Fruit fly (Drosophila melanogaster) whole organism, embryonic: ENCODE measurements around the gene SPARC.

Experiments used
- CG10267 ChIP-seq: fragments of 200-800 bp; sonication (Bioruptor generic); optimal IDR thresholded peaks from 2 replicates; lab custom pipeline; 2018; ENCODE audit warnings: missing biosample characterization, mild to moderate bottlenecking, missing genetic modification characterization, moderate library complexity
- CG10321 ChIP-seq: fragments of 200-800 bp; sonication (Bioruptor generic); IDR thresholded peaks from 2 replicates; pipeline ENCODE4 v1.3.6; 2022; ENCODE audit warnings: missing biosample characterization, missing genetic modification characterization
- CG12219 ChIP-seq: fragments of 200-800 bp; sonication (Bioruptor generic); optimal IDR thresholded peaks from 3 replicates; lab custom pipeline; 2018; ENCODE audit warnings: missing biosample characterization, mild to moderate bottlenecking, missing genetic modification characterization
- CG12236 ChIP-seq: fragments of 200-800 bp; sonication (Bioruptor generic); optimal IDR thresholded peaks from 2 replicates; lab custom pipeline; 2016; ENCODE audit warnings: missing biosample characterization, missing genetic modification characterization
- CG12744 ChIP-seq: fragments of 200-800 bp; sonication (Bioruptor generic); optimal IDR thresholded peaks from 2 replicates; lab custom pipeline; 2016; ENCODE audit warnings: missing biosample characterization, missing genetic modification characterization
- CG12769 ChIP-seq: fragments of 200-800 bp; sonication (Bioruptor generic); optimal IDR thresholded peaks from 2 replicates; lab custom pipeline; 2019; ENCODE audit warnings: missing biosample characterization, mild to moderate bottlenecking, missing genetic modification characterization, moderate library complexity
- CG13424 ChIP-seq: fragments of 200-800 bp; sonication (Bioruptor generic); optimal IDR thresholded peaks from 2 replicates; lab custom pipeline; 2019; ENCODE audit warnings: missing biosample characterization, mild to moderate bottlenecking, missing genetic modification characterization, moderate library complexity
- CG1647 ChIP-seq: fragments of 200-800 bp; sonication (Bioruptor generic); optimal IDR thresholded peaks from 3 replicates; lab custom pipeline; 2016; ENCODE audit warnings: missing biosample characterization, missing genetic modification characterization
- CG17612 ChIP-seq: fragments of 200-800 bp; sonication (Bioruptor generic); IDR thresholded peaks from 2 replicates; pipeline ENCODE4 v1.3.6; 2022; ENCODE audit warnings: missing biosample characterization, missing genetic modification characterization
- CG2678 ChIP-seq: fragments of 200-800 bp; sonication (Bioruptor generic); optimal IDR thresholded peaks from 3 replicates; lab custom pipeline; 2019; ENCODE audit warnings: missing biosample characterization, mild to moderate bottlenecking, missing genetic modification characterization, moderate library complexity
- CG3838 ChIP-seq: fragments of 200-800 bp; sonication (Bioruptor generic); optimal IDR thresholded peaks from 3 replicates; lab custom pipeline; 2016; ENCODE audit warnings: missing biosample characterization, missing genetic modification characterization
- CG3847 ChIP-seq: fragments of 200-800 bp; sonication (Bioruptor generic); IDR thresholded peaks from 2 replicates; pipeline ENCODE4 v1.3.6; 2022; ENCODE audit warnings: missing biosample characterization, missing genetic modification characterization
- CG7556 ChIP-seq: fragments of 200-800 bp; sonication (Bioruptor generic); optimal IDR thresholded peaks from 2 replicates; lab custom pipeline; 2017; ENCODE audit warnings: missing biosample characterization, mild to moderate bottlenecking, missing genetic modification characterization
- CG7928 ChIP-seq: fragments of 200-800 bp; sonication (Bioruptor generic); optimal IDR thresholded peaks from 2 replicates; lab custom pipeline; 2017; ENCODE audit warnings: missing biosample characterization, mild to moderate bottlenecking, missing genetic modification characterization
- CG8924 ChIP-seq: fragments of 200-800 bp; optimal IDR thresholded peaks from 3 replicates; lab custom pipeline; 2019; ENCODE audit warnings: missing biosample characterization, mild to moderate bottlenecking, missing genetic modification characterization, moderate library complexity
- CG8944 ChIP-seq: fragments of 200-800 bp; sonication (Bioruptor generic); optimal IDR thresholded peaks from 3 replicates; lab custom pipeline; 2016; ENCODE audit warnings: missing biosample characterization, missing genetic modification characterization
- CG9727 ChIP-seq: fragments of 200-800 bp; sonication (Bioruptor generic); optimal IDR thresholded peaks from 3 replicates; lab custom pipeline; 2017; ENCODE audit warnings: missing biosample characterization, mild to moderate bottlenecking, missing genetic modification characterization
- Chrac-16 ChIP-seq: fragments of 200-800 bp; sonication (Bioruptor generic); optimal IDR thresholded peaks from 3 replicates; lab custom pipeline; 2016; ENCODE audit warnings: missing biosample characterization, missing genetic modification characterization
- Dad ChIP-seq: fragments of 200-800 bp; sonication (Bioruptor generic); optimal IDR thresholded peaks from 3 replicates; lab custom pipeline; 2016; ENCODE audit warnings: missing biosample characterization, missing genetic modification characterization
- Dip2 ChIP-seq: fragments of 200-800 bp; sonication (Bioruptor generic); IDR thresholded peaks from 2 replicates; pipeline ENCODE4 v1.3.6; 2022; ENCODE audit warnings: missing biosample characterization, missing genetic modification characterization
- Doc2 ChIP-seq: fragments of 200-800 bp; sonication (Bioruptor generic); IDR thresholded peaks from 2 replicates; pipeline ENCODE4 v1.3.6; 2022; ENCODE audit warnings: missing biosample characterization, missing genetic modification characterization
- Doc3 ChIP-seq: fragments of 200-800 bp; sonication (Bioruptor generic); IDR thresholded peaks from 3 replicates; pipeline ENCODE4 v1.3.6; 2022; ENCODE audit warnings: missing biosample characterization, missing genetic modification characterization; ENCODE audit not compliant: partially characterized antibody
- Eip74EF ChIP-seq, 2 experiments: fragments of 200-800 bp in 1 of 2; fragments of >200 bp in 1 of 2; sonication (Bioruptor generic) in 1 of 2; optimal IDR thresholded peaks; 2 replicates each; lab custom pipeline; 2017 to 2019; ENCODE audit warnings: missing biosample characterization in 2 of 2, missing genetic modification characterization in 2 of 2, mild to moderate bottlenecking in 1 of 2, moderate library complexity in 1 of 2
- Fer1 ChIP-seq: fragments of 200-800 bp; sonication (Bioruptor generic); optimal IDR thresholded peaks from 2 replicates; lab custom pipeline; 2017; ENCODE audit warnings: missing biosample characterization, mild to moderate bottlenecking, missing genetic modification characterization
- HmgZ ChIP-seq: fragments of 200-800 bp; sonication (Bioruptor generic); optimal IDR thresholded peaks from 2 replicates; lab custom pipeline; 2018; ENCODE audit warnings: missing biosample characterization, mild to moderate bottlenecking, missing genetic modification characterization
- Hr51 ChIP-seq, 2 experiments: fragments of 200-800 bp; sonication (Bioruptor generic); optimal IDR thresholded peaks; 2 replicates in 1 of 2; 3 replicates in 1 of 2; lab custom pipeline; 2016 to 2018; ENCODE audit warnings: missing biosample characterization in 2 of 2, missing genetic modification characterization in 2 of 2, mild to moderate bottlenecking in 1 of 2, moderate library complexity in 1 of 2
- NFAT ChIP-seq: fragments of 200-800 bp; sonication (Bioruptor generic); IDR thresholded peaks from 2 replicates; pipeline ENCODE4 v1.3.6; 2022; ENCODE audit warnings: missing biosample characterization, missing genetic modification characterization
- Opbp ChIP-seq: fragments of 200-800 bp; sonication (Bioruptor generic); IDR thresholded peaks from 3 replicates; pipeline ENCODE4 v1.3.6; 2022; ENCODE audit warnings: missing biosample characterization, missing genetic modification characterization; ENCODE audit not compliant: partially characterized antibody
- Scr ChIP-seq: fragments of 200-800 bp; sonication (Bioruptor generic); IDR thresholded peaks from 2 replicates; pipeline ENCODE4 v1.3.6; 2022; ENCODE audit warnings: missing biosample characterization, missing genetic modification characterization; ENCODE audit not compliant: partially characterized antibody
- Xbp1 ChIP-seq: fragments of 200-800 bp; sonication (Bioruptor generic); optimal IDR thresholded peaks from 3 replicates; lab custom pipeline; 2016; ENCODE audit warnings: missing biosample characterization, mild to moderate bottlenecking, missing genetic modification characterization
- amos ChIP-seq: fragments of 200-800 bp; sonication (Bioruptor generic); IDR thresholded peaks from 2 replicates; pipeline ENCODE4 v1.3.6; 2022; ENCODE audit warnings: missing biosample characterization, missing genetic modification characterization; ENCODE audit not compliant: partially characterized antibody
- bab2 ChIP-seq: fragments of 200-800 bp; sonication (Bioruptor generic); optimal IDR thresholded peaks from 2 replicates; lab custom pipeline; 2016; ENCODE audit warnings: missing biosample characterization, missing genetic modification characterization
- dmrt11E ChIP-seq: fragments of 200-800 bp; sonication (Bioruptor generic); optimal IDR thresholded peaks from 3 replicates; lab custom pipeline; 2018; ENCODE audit warnings: missing biosample characterization, mild to moderate bottlenecking, missing genetic modification characterization, moderate library complexity
- dmrt99B ChIP-seq: fragments of 200-800 bp; sonication (Bioruptor generic); optimal IDR thresholded peaks from 2 replicates; lab custom pipeline; 2018; ENCODE audit warnings: missing biosample characterization, mild to moderate bottlenecking, missing genetic modification characterization, moderate library complexity
- dpn ChIP-seq, 2 experiments: fragments of 200-800 bp; sonication (Bioruptor generic); optimal IDR thresholded peaks; 3 replicates each; lab custom pipeline; 2016; ENCODE audit warnings: missing biosample characterization in 2 of 2, missing genetic modification characterization in 2 of 2
- fd3F ChIP-seq: fragments of 200-800 bp; sonication (Bioruptor generic); optimal IDR thresholded peaks from 2 replicates; lab custom pipeline; 2018; ENCODE audit warnings: missing biosample characterization, mild to moderate bottlenecking, missing genetic modification characterization, moderate library complexity
- grau ChIP-seq: fragments of 200-800 bp; optimal IDR thresholded peaks from 3 replicates; lab custom pipeline; 2019; ENCODE audit warnings: missing biosample characterization, mild to moderate bottlenecking, missing genetic modification characterization, moderate library complexity
- her ChIP-seq: fragments of 200-800 bp; sonication (Bioruptor generic); optimal IDR thresholded peaks from 2 replicates; lab custom pipeline; 2016; ENCODE audit warnings: missing biosample characterization, missing genetic modification characterization
- insv ChIP-seq, 2 experiments: fragments of 200-800 bp; sonication (Bioruptor generic); optimal IDR thresholded peaks; 3 replicates each; lab custom pipeline; 2016 to 2018; ENCODE audit warnings: missing biosample characterization in 2 of 2, missing genetic modification characterization in 2 of 2
- jigr1 ChIP-seq: fragments of 200-800 bp; sonication (Bioruptor generic); IDR thresholded peaks from 3 replicates; pipeline ENCODE4 v1.3.6; 2022; ENCODE audit warnings: missing biosample characterization, missing genetic modification characterization
- kay ChIP-seq: fragments of 200-800 bp; sonication (Bioruptor generic); optimal IDR thresholded peaks from 2 replicates; lab custom pipeline; 2016; ENCODE audit warnings: missing biosample characterization, missing genetic modification characterization
- lola ChIP-seq, 3 experiments: fragments of >200 bp in 2 of 3; fragments of 200-800 bp in 1 of 3; sonication (Bioruptor generic) in 1 of 3; optimal IDR thresholded peaks; 2 replicates each; lab custom pipeline; 2017 to 2019; ENCODE audit warnings: missing biosample characterization in 3 of 3, missing genetic modification characterization in 3 of 3, mild to moderate bottlenecking in 1 of 3, moderate library complexity in 1 of 3
- mam ChIP-seq: fragments of 200-800 bp; sonication (Bioruptor generic); optimal IDR thresholded peaks from 3 replicates; lab custom pipeline; 2016; ENCODE audit warnings: missing biosample characterization, missing genetic modification characterization
- nom ChIP-seq: fragments of 200-800 bp; sonication (Bioruptor generic); optimal IDR thresholded peaks from 2 replicates; lab custom pipeline; 2017; ENCODE audit warnings: missing biosample characterization, missing genetic modification characterization, mild to moderate bottlenecking, moderate library complexity, missing genetic modification reagents
- pfk ChIP-seq: fragments of 200-800 bp; sonication (Bioruptor generic); optimal IDR thresholded peaks from 2 replicates; lab custom pipeline; 2018; ENCODE audit warnings: missing biosample characterization, mild to moderate bottlenecking, missing genetic modification characterization, moderate library complexity
- sens ChIP-seq: fragments of 200-800 bp; sonication (Bioruptor generic); peaks from one replicate; lab custom pipeline; 2016; ENCODE audit warnings: missing biosample characterization, missing genetic modification characterization
- so ChIP-seq: fragments of 200-800 bp; sonication (Bioruptor generic); IDR thresholded peaks from 3 replicates; pipeline ENCODE4 v1.3.6; 2022; ENCODE audit warnings: missing biosample characterization, missing genetic modification characterization
- tgo ChIP-seq: fragments of 200-800 bp; sonication (Bioruptor generic); IDR thresholded peaks from 3 replicates; pipeline ENCODE4 v1.3.6; 2022; ENCODE audit warnings: missing biosample characterization, missing genetic modification characterization
- tll ChIP-seq, 2 experiments: fragments of 200-800 bp in 1 of 2; fragments of >200 bp in 1 of 2; sonication (Bioruptor generic) in 1 of 2; optimal IDR thresholded peaks; 2 replicates each; lab custom pipeline; 2017 to 2019; ENCODE audit warnings: missing biosample characterization in 2 of 2, missing genetic modification characterization in 2 of 2, mild to moderate bottlenecking in 1 of 2, moderate library complexity in 1 of 2

Gene SPARC

DNA sequence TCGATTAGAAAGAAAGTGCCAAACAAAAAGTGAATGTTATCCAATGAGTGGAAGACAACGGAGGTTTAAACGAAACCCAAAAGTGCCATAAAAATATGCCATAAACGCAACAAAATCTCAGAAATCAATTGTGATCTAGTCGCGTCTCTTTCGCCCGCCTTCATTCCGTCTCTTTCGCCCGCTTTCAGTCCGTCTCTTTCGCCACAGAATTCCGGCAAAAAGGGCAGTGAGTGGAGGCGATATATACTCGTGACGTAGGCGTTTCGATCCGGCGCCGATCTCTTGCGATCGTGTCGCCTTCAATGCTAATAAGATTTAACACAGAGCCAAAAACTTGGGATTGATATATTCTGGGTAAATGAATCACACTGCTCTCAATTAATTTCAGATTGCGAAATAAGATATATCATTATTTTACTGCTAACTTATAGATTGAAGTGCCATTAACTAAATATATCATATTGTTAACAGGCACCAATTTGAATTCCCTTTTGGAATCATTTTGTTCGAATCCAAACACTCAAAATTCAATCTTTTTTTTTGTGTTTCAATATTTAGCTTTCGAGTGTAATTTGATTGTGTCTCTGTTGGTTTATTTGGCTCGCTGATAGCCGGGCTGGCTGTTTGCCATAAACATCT is 16.4 kb upstream of the SPARC start (continued):
- no peak for TF ChIP-seq tll (GFP tag; optimal IDR thresholded peaks at IDR 0.05; lab: Kevin White, UChicago)
- TF ChIP-seq CG3847 (GFP tag; lab: Robert Waterston, UW) = peak; percentile 41
- TF ChIP-seq nom (GFP tag; lab: Kevin White, UChicago) = no peak
- peak; percentile 65 for TF ChIP-seq grau (tag; lab: Kevin White, UChicago)
- peak; percentile 32 for TF ChIP-seq CG10267 (tag; lab: Kevin White, UChicago)
- no peak for TF ChIP-seq Doc3 (GFP tag; lab: Robert Waterston, UW)
- TF ChIP-seq jigr1 (GFP tag; lab: Robert Waterston, UW) = no peak
- TF ChIP-seq pfk (GFP tag; lab: Kevin White, UChicago) = no peak
- peak; percentile 58 for TF ChIP-seq CG7556 (GFP tag; lab: Kevin White, UChicago)
- TF ChIP-seq NFAT = no peak
- TF ChIP-seq kay (GFP tag; lab: Kevin White, UChicago) = peak; percentile 11
- TF ChIP-seq bab2 (GFP tag; lab: Kevin White, UChicago) = peak; percentile 50
- TF ChIP-seq CG12744 = peak; percentile 40
- TF ChIP-seq dmrt11E (tag; lab: Kevin White, UChicago) = no peak
- peak; percentile 9 for TF ChIP-seq CG12236
- TF ChIP-seq fd3F = peak; percentile 42
- peak; percentile 27 for TF ChIP-seq CG12769 (tag; lab: Kevin White, UChicago)
- TF ChIP-seq insv (GFP tag; optimal IDR thresholded peaks at IDR 0.05; lab: Kevin White, UChicago) = no peak
- TF ChIP-seq lola (GFP tag; optimal IDR thresholded peaks at IDR 0.05; lab: Kevin White, UChicago) = peak in 1 of 3 experiments; percentile 4
- TF ChIP-seq Chrac-16 (GFP tag; lab: Kevin White, UChicago) = peak; percentile 13
- TF ChIP-seq dpn (GFP tag; optimal IDR thresholded peaks at IDR 0.05; lab: Kevin White, UChicago) = peak; percentile 48 to 56
- TF ChIP-seq CG2678 = peak; percentile 80
- peak; percentile 69 for TF ChIP-seq CG13424 (tag; lab: Kevin White, UChicago)
- TF ChIP-seq CG1647 (GFP tag; lab: Kevin White, UChicago) = no peak
- no peak for TF ChIP-seq CG3838 (GFP tag; lab: Kevin White, UChicago)
- no peak for TF ChIP-seq Dip2 (GFP tag; lab: Robert Waterston, UW)
- no peak for TF ChIP-seq amos (GFP tag; lab: Robert Waterston, UW)
- TF ChIP-seq CG10321 (GFP tag; lab: Robert Waterston, UW) = peak; percentile 82
- TF ChIP-seq Doc2 (GFP tag; lab: Robert Waterston, UW) = no peak
- TF ChIP-seq Xbp1 (GFP tag; lab: Kevin White, UChicago) = peak; percentile 51
- TF ChIP-seq CG8924 (tag; lab: Kevin White, UChicago) = peak; percentile 37
- peak; percentile 42; the same call in 1 of the 3 replicates for TF ChIP-seq so (GFP tag; lab: Robert Waterston, UW)
- no peak for TF ChIP-seq Scr (GFP tag; lab: Robert Waterston, UW)
- TF ChIP-seq her = no peak
- TF ChIP-seq HmgZ (tag; lab: Kevin White, UChicago) = peak; percentile 12
- no peak for TF ChIP-seq Opbp (GFP tag; lab: Robert Waterston, UW)
- TF ChIP-seq CG8944 (GFP tag; lab: Kevin White, UChicago) = no peak
- peak; percentile 67 for TF ChIP-seq dmrt99B (tag; lab: Kevin White, UChicago)
- TF ChIP-seq tgo (GFP tag; lab: Robert Waterston, UW) = peak; percentile 57; the same call in 2 of the 3 replicates
- TF ChIP-seq Eip74EF (GFP tag; optimal IDR thresholded peaks at IDR 0.05; lab: Kevin White, UChicago) = peak in 1 of 2 experiments; percentile 60
- peak; percentile 51 for TF ChIP-seq Fer1 (GFP tag; lab: Kevin White, UChicago)
- peak; percentile 1 to 66 for TF ChIP-seq Hr51 (GFP tag; optimal IDR thresholded peaks at IDR 0.05; lab: Kevin White, UChicago)
- TF ChIP-seq CG7928 (GFP tag; lab: Kevin White, UChicago) = no peak
- TF ChIP-seq sens (GFP tag; lab: Kevin White, UChicago) = peak; percentile 83
- TF ChIP-seq Dad = no peak
- TF ChIP-seq CG9727 (GFP tag; lab: Kevin White, UChicago) = peak; percentile 23
- TF ChIP-seq mam (GFP tag; lab: Kevin White, UChicago) = peak; percentile 30
- no peak for TF ChIP-seq CG17612 (GFP tag; lab: Robert Waterston, UW)
- TF ChIP-seq CG12219 (GFP tag; lab: Kevin White, UChicago) = peak; percentile 50
